Fruit fly (Drosophila melanogaster) whole organism, prepupa: ENCODE results near the gene CG17109.

Experiments used
- CG11294 ChIP-seq: fragments of 200-800 bp; sonication (Bioruptor generic); IDR thresholded peaks from 2 replicates; pipeline ENCODE4 v1.3.6; 2022; ENCODE audit warnings: missing biosample characterization, missing genetic modification characterization
- CG3919 ChIP-seq: fragments of 200-800 bp; sonication (Bioruptor generic); optimal IDR thresholded peaks from 3 replicates; lab custom pipeline; 2016; ENCODE audit warnings: missing biosample characterization, missing genetic modification characterization
- CG4318 ChIP-seq: fragments of 200-800 bp; sonication (Bioruptor generic); optimal IDR thresholded peaks from 3 replicates; lab custom pipeline; 2017; ENCODE audit warnings: missing biosample characterization, mild to moderate bottlenecking, missing genetic modification characterization
- CG6276 ChIP-seq: fragments of 200-800 bp; sonication (Bioruptor generic); optimal IDR thresholded peaks from 2 replicates; lab custom pipeline; 2017; ENCODE audit warnings: missing biosample characterization, mild to moderate bottlenecking, missing genetic modification characterization
- Smox ChIP-seq: fragments of 200-800 bp; sonication (Bioruptor generic); optimal IDR thresholded peaks from 3 replicates; lab custom pipeline; 2016; ENCODE audit warnings: missing biosample characterization, missing genetic modification characterization
- spab ChIP-seq: fragments of 200-800 bp; sonication (Bioruptor generic); optimal IDR thresholded peaks from 2 replicates; lab custom pipeline; 2017; ENCODE audit warnings: missing biosample characterization, mild to moderate bottlenecking, missing genetic modification characterization, missing genetic modification reagents

DNA sequence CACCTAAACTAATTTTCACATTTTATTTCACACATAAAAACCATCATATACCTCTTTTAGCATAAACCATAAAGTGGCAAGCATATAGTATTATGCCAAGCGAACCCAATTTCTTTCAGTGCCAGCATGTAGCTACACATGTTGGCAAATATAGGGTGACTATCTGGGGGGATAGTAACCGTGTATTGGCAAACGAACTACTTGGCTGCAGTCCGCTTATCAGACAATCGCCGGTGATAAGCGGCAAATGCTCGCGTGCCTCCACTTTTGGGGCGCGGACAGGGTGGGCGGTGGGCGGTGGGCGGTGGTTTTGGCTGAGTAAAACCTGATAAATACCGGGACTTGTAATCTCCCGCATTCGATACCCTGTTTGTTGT is 44.1 kb downstream of the CG17109 start:
- no peak for TF ChIP-seq CG6276
- TF ChIP-seq CG4318 (GFP tag; lab: Kevin White, UChicago): no peak
- TF ChIP-seq Smox (GFP tag; lab: Kevin White, UChicago): no peak
- TF ChIP-seq CG3919 (GFP tag; lab: Kevin White, UChicago): no peak
- TF ChIP-seq spab (GFP tag; lab: Kevin White, UChicago): no peak
- TF ChIP-seq CG11294 (GFP tag; lab: Robert Waterston, UW): no peak
